Worm (Caenorhabditis elegans) whole organism, early embryonic: ENCODE data around the gene C05D12.3.

Experiments
- F13C5.2 ChIP-seq: sonication (generic microtip); optimal IDR thresholded peaks from 2 replicates; lab custom pipeline; 2017; ENCODE audit warnings: mild to moderate bottlenecking, missing genetic modification characterization, inconsistent platforms, missing compliant biosample characterization
- aly-1 ChIP-seq: sonication (generic microtip); optimal IDR thresholded peaks from 2 replicates; lab custom pipeline; 2016; ENCODE audit warnings: missing genetic modification characterization, missing compliant biosample characterization
- ama-1 ChIP-seq: fragments of 150-350 bp; optimal IDR thresholded peaks from 2 replicates; lab custom pipeline; 2014
- ceh-13 ChIP-seq: fragments of 200-800 bp; sonication (Bioruptor generic); optimal IDR thresholded peaks from 2 replicates; lab custom pipeline; 2018; ENCODE audit warnings: mild to moderate bottlenecking, missing genetic modification characterization, missing compliant biosample characterization
- ets-7 ChIP-seq: sonication (generic microtip); optimal IDR thresholded peaks from 2 replicates; lab custom pipeline; 2016; ENCODE audit warnings: missing genotype, missing genetic modification characterization, missing compliant biosample characterization
- flt-1 ChIP-seq: fragments of 200-800 bp; sonication (Bioruptor generic); IDR thresholded peaks from 2 replicates; pipeline ENCODE4 v1.3.6; 2022; ENCODE audit warnings: missing genetic modification characterization, missing compliant biosample characterization
- hmbx-1 ChIP-seq: sonication (generic microtip); optimal IDR thresholded peaks from 2 replicates; lab custom pipeline; 2016; ENCODE audit warnings: mild to moderate bottlenecking, missing genetic modification characterization, missing compliant biosample characterization
- hmg-4 ChIP-seq: fragments of 200-800 bp; sonication (Bioruptor generic); optimal IDR thresholded peaks from 2 replicates; lab custom pipeline; 2018; ENCODE audit warnings: mild to moderate bottlenecking, missing genetic modification characterization, missing compliant biosample characterization
- pes-1 ChIP-seq: fragments of 200-800 bp; sonication (Bioruptor generic); IDR thresholded peaks from 2 replicates; pipeline ENCODE4 v1.3.6; 2022; ENCODE audit warnings: missing genetic modification reagents, missing genetic modification characterization, missing compliant biosample characterization
- scrt-1 ChIP-seq: fragments of 200-800 bp; sonication (Bioruptor generic); IDR thresholded peaks from 2 replicates; pipeline ENCODE4 v1.3.6; 2022; ENCODE audit warnings: missing genetic modification characterization, missing compliant biosample characterization
- sea-1 ChIP-seq: fragments of 200-800 bp; sonication (Bioruptor generic); conservative IDR thresholded peaks from 2 replicates; pipeline ENCODE4 v1.3.6; 2022; ENCODE audit warnings: missing genetic modification characterization, missing compliant biosample characterization
- tbx-11 ChIP-seq: fragments of 200-800 bp; sonication (Bioruptor generic); IDR thresholded peaks from 2 replicates; pipeline ENCODE4 v1.3.6; 2022; ENCODE audit warnings: missing genetic modification characterization, missing compliant biosample characterization
- tbx-37 ChIP-seq: fragments of 200-800 bp; sonication (Bioruptor generic); conservative IDR thresholded peaks from 2 replicates; pipeline ENCODE4 v1.3.6; 2022; ENCODE audit warnings: missing genetic modification reagents, missing genetic modification characterization, missing compliant biosample characterization
- tra-4 ChIP-seq: sonication (generic microtip); optimal IDR thresholded peaks from 2 replicates; lab custom pipeline; 2017; ENCODE audit warnings: missing genetic modification characterization, missing compliant biosample characterization

ce11 chrII:11409678-11410133, 15.4 kb upstream of the C05D12.3 start, which contains the start of gene C05D12.7:
- TF ChIP-seq flt-1 (GFP tag; lab: Robert Waterston, UW) (no peak), scrt-1 (no peak), ama-1 (lab: Kevin White, UChicago) (no peak), ceh-13 (GFP tag; lab: Kevin White, UChicago) (no peak), hmbx-1 (tag; lab: Kevin White, UChicago) (no peak), tra-4 (no peak), F13C5.2 (tag; lab: Kevin White, UChicago) (no peak), aly-1 (no peak), sea-1 (GFP tag; lab: Robert Waterston, UW) (no peak), ets-7 (tag; lab: Kevin White, UChicago) (no peak), hmg-4 (GFP tag; lab: Kevin White, UChicago) (no peak), pes-1 (GFP tag; lab: Robert Waterston, UW) (no peak), tbx-11 (GFP tag; lab: Robert Waterston, UW) (no peak), tbx-37 (GFP tag; lab: Robert Waterston, UW) (no peak)
